Worm (Caenorhabditis elegans) whole organism, L2 larva: ENCODE results near the gene Y32B12A.5.

Source experiments
- nhr-12 ChIP-seq: fragments of 150-350 bp; optimal IDR thresholded peaks from 2 replicates; lab custom pipeline; 2014; ENCODE audit warnings: missing biosample characterization, missing genetic modification characterization
- nhr-129 ChIP-seq: fragments of 150-350 bp; optimal IDR thresholded peaks from 2 replicates; lab custom pipeline; 2014; ENCODE audit warnings: missing biosample characterization, missing genetic modification characterization
- snpc-4 ChIP-seq: fragments of 150-350 bp; optimal IDR thresholded peaks from 2 replicates; lab custom pipeline; 2014; ENCODE audit warnings: missing biosample characterization, missing genetic modification characterization

ce11 chrV:16534000-16534399 lies 46.6 kb upstream of the Y32B12A.5 start, which contains the start of gene cpr-2:
- TF ChIP-seq nhr-12, result no peak
- TF ChIP-seq nhr-129, result no peak
- TF ChIP-seq snpc-4 (tag; lab: Kevin White, UChicago), result no peak
